Fruit fly (Drosophila melanogaster) whole organism, embryonic: Measurements from ENCODE around the gene Gr93d.

Source experiments
- Adf1 ChIP-seq: fragments of 200-800 bp; sonication (Bioruptor generic); IDR thresholded peaks from 2 replicates; pipeline ENCODE4 v1.3.6; 2022; ENCODE audit warnings: missing biosample characterization, missing genetic modification characterization
- Bdp1 ChIP-seq: fragments of 200-800 bp; sonication (Bioruptor generic); optimal IDR thresholded peaks from 3 replicates; lab custom pipeline; 2016; ENCODE audit warnings: missing biosample characterization, missing genetic modification characterization
- Bgb ChIP-seq: fragments of 200-800 bp; sonication (Bioruptor generic); IDR thresholded peaks from 2 replicates; pipeline ENCODE4 v1.3.6; 2022; ENCODE audit warnings: missing biosample characterization, missing genetic modification characterization; ENCODE audit not compliant: partially characterized antibody
- CG6765 ChIP-seq: fragments of 200-800 bp; sonication (Bioruptor generic); optimal IDR thresholded peaks from 3 replicates; lab custom pipeline; 2017; ENCODE audit warnings: missing biosample characterization, mild to moderate bottlenecking, missing genetic modification characterization
- psq ChIP-seq: fragments of 200-800 bp; sonication (Bioruptor generic); optimal IDR thresholded peaks from 2 replicates; lab custom pipeline; 2017; ENCODE audit warnings: missing biosample characterization, missing genetic modification characterization

dm6 chr3R:21887588-21888007 lies 41.1 kb upstream of the Gr93d start:
- TF ChIP-seq CG6765 (GFP tag; lab: Kevin White, UChicago) (no peak), Bdp1 (no peak), psq (no peak), Bgb (GFP tag; lab: Robert Waterston, UW) (no peak), Adf1 (GFP tag; lab: Robert Waterston, UW) (0 out of 2 replicates have a peak, but pooled peaks have one; percentile 1)
